Fruit fly (Drosophila melanogaster) whole organism, embryonic: ENCODE measurements around the gene bys.

Source experiments
- Bdp1 ChIP-seq: fragments of 200-800 bp; sonication (Bioruptor generic); optimal IDR thresholded peaks from 3 replicates; lab custom pipeline; 2016; ENCODE audit warnings: missing biosample characterization, missing genetic modification characterization
- CG10147 ChIP-seq: fragments of 200-800 bp; sonication (Bioruptor generic); optimal IDR thresholded peaks from 2 replicates; lab custom pipeline; 2019; ENCODE audit warnings: missing biosample characterization, mild to moderate bottlenecking, missing genetic modification characterization, moderate library complexity
- CG10321 ChIP-seq: fragments of 200-800 bp; sonication (Bioruptor generic); IDR thresholded peaks from 2 replicates; pipeline ENCODE4 v1.3.6; 2022; ENCODE audit warnings: missing biosample characterization, missing genetic modification characterization
- CG12769 ChIP-seq: fragments of 200-800 bp; sonication (Bioruptor generic); optimal IDR thresholded peaks from 2 replicates; lab custom pipeline; 2019; ENCODE audit warnings: missing biosample characterization, mild to moderate bottlenecking, missing genetic modification characterization, moderate library complexity
- CG14050 ChIP-seq: fragments of 200-800 bp; sonication (Bioruptor generic); IDR thresholded peaks from 3 replicates; pipeline ENCODE4 v1.3.6; 2022; ENCODE audit warnings: missing biosample characterization, missing genetic modification characterization
- CG15269 ChIP-seq: fragments of 200-800 bp; sonication (Bioruptor generic); optimal IDR thresholded peaks from 2 replicates; lab custom pipeline; 2018; ENCODE audit warnings: missing biosample characterization, mild to moderate bottlenecking, missing genetic modification characterization, moderate library complexity
- CG1603 ChIP-seq: fragments of 200-800 bp; sonication (Bioruptor generic); optimal IDR thresholded peaks from 2 replicates; lab custom pipeline; 2019; ENCODE audit warnings: missing biosample characterization, mild to moderate bottlenecking, missing genetic modification characterization, moderate library complexity
- CG16813 ChIP-seq: fragments of 200-800 bp; sonication (Bioruptor generic); IDR thresholded peaks from 3 replicates; pipeline ENCODE4 v1.3.6; 2022; ENCODE audit warnings: missing biosample characterization, missing genetic modification characterization; ENCODE audit not compliant: partially characterized antibody
- CG17359 ChIP-seq: fragments of 200-800 bp; sonication (Bioruptor generic); optimal IDR thresholded peaks from 3 replicates; lab custom pipeline; 2018; ENCODE audit warnings: missing biosample characterization, mild to moderate bottlenecking, missing genetic modification characterization, moderate library complexity
- CG17385 ChIP-seq: fragments of 200-800 bp; sonication (Bioruptor generic); optimal IDR thresholded peaks from 3 replicates; lab custom pipeline; 2018; ENCODE audit warnings: missing biosample characterization, mild to moderate bottlenecking, missing genetic modification characterization
- CG17568 ChIP-seq: fragments of 200-800 bp; sonication (Bioruptor generic); optimal IDR thresholded peaks from 2 replicates; lab custom pipeline; 2018; ENCODE audit warnings: missing biosample characterization, mild to moderate bottlenecking, missing genetic modification characterization, moderate library complexity
- CG17802 ChIP-seq: fragments of 200-800 bp; sonication (Bioruptor generic); optimal IDR thresholded peaks from 2 replicates; lab custom pipeline; 2018; ENCODE audit warnings: missing biosample characterization, mild to moderate bottlenecking, missing genetic modification characterization, moderate library complexity
- CG18262 ChIP-seq: fragments of 200-800 bp; optimal IDR thresholded peaks from 3 replicates; lab custom pipeline; 2019; ENCODE audit warnings: missing biosample characterization, mild to moderate bottlenecking, missing genetic modification characterization, moderate library complexity
- CG18619 ChIP-seq: fragments of 200-800 bp; sonication (Bioruptor generic); optimal IDR thresholded peaks from 3 replicates; lab custom pipeline; 2017; ENCODE audit warnings: missing biosample characterization, mild to moderate bottlenecking, missing genetic modification characterization
- CG4424 ChIP-seq: fragments of 200-800 bp; sonication (Bioruptor generic); optimal IDR thresholded peaks from 3 replicates; lab custom pipeline; 2016; ENCODE audit warnings: missing biosample characterization, missing genetic modification characterization
- CG6683 ChIP-seq: fragments of 200-800 bp; sonication (Bioruptor generic); optimal IDR thresholded peaks from 2 replicates; lab custom pipeline; 2017; ENCODE audit warnings: missing biosample characterization, mild to moderate bottlenecking, missing genetic modification characterization, missing genetic modification reagents
- CG9932 ChIP-seq: fragments of 200-800 bp; sonication (Bioruptor generic); IDR thresholded peaks from 2 replicates; pipeline ENCODE4 v1.3.6; 2022; ENCODE audit warnings: missing biosample characterization, missing genetic modification characterization
- Dll ChIP-seq: fragments of 200-800 bp; sonication (Bioruptor generic); IDR thresholded peaks from 4 replicates; pipeline ENCODE4 v1.3.6; 2022; ENCODE audit warnings: missing biosample characterization, missing genetic modification characterization; ENCODE audit not compliant: partially characterized antibody
- Drgx ChIP-seq: fragments of 200-800 bp; sonication (Bioruptor generic); IDR thresholded peaks from 2 replicates; pipeline ENCODE4 v1.3.6; 2022; ENCODE audit warnings: missing biosample characterization, missing genetic modification characterization
- E2f2 ChIP-seq: fragments of 200-800 bp; sonication (Bioruptor generic); IDR thresholded peaks from 2 replicates; pipeline ENCODE4 v1.3.6; 2022; ENCODE audit warnings: missing biosample characterization, missing genetic modification characterization
- Ets65A ChIP-seq: fragments of 200-800 bp; sonication (Bioruptor generic); peaks from one replicate; lab custom pipeline; 2016; ENCODE audit warnings: missing biosample characterization, missing genetic modification characterization
- Fer3 ChIP-seq: fragments of 200-800 bp; sonication (Bioruptor generic); optimal IDR thresholded peaks from 2 replicates; lab custom pipeline; 2018; ENCODE audit warnings: missing biosample characterization, mild to moderate bottlenecking, missing genetic modification characterization, moderate library complexity
- H2.0 ChIP-seq: fragments of 200-800 bp; sonication (Bioruptor generic); IDR thresholded peaks from 2 replicates; pipeline ENCODE4 v1.3.6; 2022; ENCODE audit warnings: missing biosample characterization, missing genetic modification characterization
- HLH3B ChIP-seq: fragments of 200-800 bp; sonication (Bioruptor generic); IDR thresholded peaks from 2 replicates; pipeline ENCODE4 v1.3.6; 2022; ENCODE audit warnings: missing biosample characterization, missing genetic modification characterization
- HLHmδ ChIP-seq: fragments of 200-800 bp; sonication (Bioruptor generic); optimal IDR thresholded peaks from 2 replicates; lab custom pipeline; 2018; ENCODE audit warnings: missing biosample characterization, mild to moderate bottlenecking, missing genetic modification characterization, moderate library complexity
- Hmr ChIP-seq: fragments of 200-800 bp; sonication (Bioruptor generic); optimal IDR thresholded peaks from 3 replicates; lab custom pipeline; 2017; ENCODE audit warnings: mild to moderate bottlenecking, missing biosample characterization, missing genetic modification reagents, missing genetic modification characterization
- Hr78 ChIP-seq, 2 experiments: fragments of 200-800 bp in 1 of 2; fragments of >200 bp in 1 of 2; sonication (Bioruptor generic) in 1 of 2; optimal IDR thresholded peaks; 2 replicates each; lab custom pipeline; 2017 to 2019; ENCODE audit warnings: missing biosample characterization in 2 of 2, missing genetic modification characterization in 2 of 2, mild to moderate bottlenecking in 1 of 2, moderate library complexity in 1 of 2
- Kr ChIP-seq: fragments of 200-800 bp; sonication (Bioruptor generic); optimal IDR thresholded peaks from 2 replicates; lab custom pipeline; 2017; ENCODE audit warnings: missing biosample characterization, mild to moderate bottlenecking, missing genetic modification characterization
- Meics ChIP-seq: fragments of 200-800 bp; sonication (Bioruptor generic); optimal IDR thresholded peaks from 2 replicates; lab custom pipeline; 2017; ENCODE audit warnings: missing biosample characterization, mild to moderate bottlenecking, missing genetic modification characterization
- Oaz ChIP-seq: fragments of 200-800 bp; sonication (Bioruptor generic); IDR thresholded peaks from 2 replicates; pipeline ENCODE4 v1.3.6; 2022; ENCODE audit warnings: missing biosample characterization, missing genetic modification characterization
- Stat92E ChIP-seq, 3 experiments: fragments of >200 bp in 2 of 3; fragments of 200-800 bp in 1 of 3; sonication (Bioruptor generic) in 1 of 3; optimal IDR thresholded peaks; 2 replicates each; lab custom pipeline; 2017 to 2019; ENCODE audit warnings: missing biosample characterization in 3 of 3, missing genetic modification characterization in 3 of 3, mild to moderate bottlenecking in 1 of 3, moderate library complexity in 1 of 3
- ap ChIP-seq: fragments of 200-800 bp; sonication (Bioruptor generic); IDR thresholded peaks from 2 replicates; pipeline ENCODE4 v1.3.6; 2022; ENCODE audit warnings: missing biosample characterization, missing genetic modification characterization
- dati ChIP-seq: fragments of 200-800 bp; sonication (Bioruptor generic); IDR thresholded peaks from 2 replicates; pipeline ENCODE4 v1.3.6; 2022; ENCODE audit warnings: missing biosample characterization, missing genetic modification characterization
- her ChIP-seq: fragments of 200-800 bp; sonication (Bioruptor generic); optimal IDR thresholded peaks from 2 replicates; lab custom pipeline; 2016; ENCODE audit warnings: missing biosample characterization, missing genetic modification characterization
- jigr1 ChIP-seq: fragments of 200-800 bp; sonication (Bioruptor generic); IDR thresholded peaks from 3 replicates; pipeline ENCODE4 v1.3.6; 2022; ENCODE audit warnings: missing biosample characterization, missing genetic modification characterization
- jumu ChIP-seq: fragments of 200-800 bp; sonication (Bioruptor generic); optimal IDR thresholded peaks from 3 replicates; lab custom pipeline; 2016; ENCODE audit warnings: missing biosample characterization, missing genetic modification characterization
- knrl ChIP-seq: fragments of 200-800 bp; sonication (Bioruptor generic); IDR thresholded peaks from 3 replicates; pipeline ENCODE4 v1.3.6; 2022; ENCODE audit warnings: missing biosample characterization, missing genetic modification characterization; ENCODE audit not compliant: partially characterized antibody
- oc ChIP-seq: fragments of 200-800 bp; sonication (Bioruptor generic); optimal IDR thresholded peaks from 2 replicates; lab custom pipeline; 2018; ENCODE audit warnings: missing biosample characterization, mild to moderate bottlenecking, missing genetic modification characterization, moderate library complexity
- odd ChIP-seq: fragments of 200-800 bp; sonication (Bioruptor generic); optimal IDR thresholded peaks from 2 replicates; lab custom pipeline; 2017; ENCODE audit warnings: missing biosample characterization, mild to moderate bottlenecking, missing genetic modification characterization
- psq ChIP-seq: fragments of 200-800 bp; sonication (Bioruptor generic); optimal IDR thresholded peaks from 2 replicates; lab custom pipeline; 2017; ENCODE audit warnings: missing biosample characterization, missing genetic modification characterization
- rib ChIP-seq: fragments of 200-800 bp; sonication (Bioruptor generic); IDR thresholded peaks from 2 replicates; pipeline ENCODE4 v1.3.6; 2022; ENCODE audit warnings: missing biosample characterization, missing genetic modification characterization
- salm ChIP-seq: fragments of 200-800 bp; sonication (Bioruptor generic); optimal IDR thresholded peaks from 2 replicates; lab custom pipeline; 2018; ENCODE audit warnings: missing biosample characterization, mild to moderate bottlenecking, missing genetic modification characterization
- sc ChIP-seq, 3 experiments: fragments of >200 bp in 2 of 3; fragments of 200-800 bp in 1 of 3; sonication (Bioruptor generic) in 1 of 3; optimal IDR thresholded peaks; 2 replicates in 2 of 3; 3 replicates in 1 of 3; lab custom pipeline; 2017; ENCODE audit warnings: mild to moderate bottlenecking in 1 of 3, missing biosample characterization in 1 of 3, missing genetic modification characterization in 1 of 3, missing genetic modification reagents in 1 of 3
- sr ChIP-seq: fragments of 200-800 bp; sonication (Bioruptor generic); IDR thresholded peaks from 3 replicates; pipeline ENCODE4 v1.3.6; 2022; ENCODE audit warnings: missing biosample characterization, missing genetic modification characterization
- ssp ChIP-seq: fragments of 200-800 bp; sonication (Bioruptor generic); IDR thresholded peaks from 2 replicates; pipeline ENCODE4 v1.3.6; 2022; ENCODE audit warnings: missing biosample characterization, missing genetic modification characterization
- stc ChIP-seq: fragments of 200-800 bp; sonication (Bioruptor generic); IDR thresholded peaks from 2 replicates; pipeline ENCODE4 v1.3.6; 2022; ENCODE audit warnings: missing biosample characterization, missing genetic modification characterization
- wdn ChIP-seq: fragments of 200-800 bp; sonication (Bioruptor generic); IDR thresholded peaks from 2 replicates; pipeline ENCODE4 v1.3.6; 2022; ENCODE audit warnings: missing biosample characterization, missing genetic modification characterization

Gene bys

dm6 chrX:7908239-7909068 lies 6.8 kb downstream of the bys start, which contains the start of the genes dpr14 and spidey (continued):
- TF ChIP-seq Bdp1 (GFP tag; lab: Kevin White, UChicago) (peak; percentile 62), ap (peak; percentile 68), Oaz (GFP tag; lab: Robert Waterston, UW) (peak; percentile 86), odd (GFP tag; lab: Kevin White, UChicago) (peak; percentile 84), HLHmδ (GFP tag; lab: Kevin White, UChicago) (no peak), CG17359 (peak; percentile 92), CG1603 (tag; lab: Kevin White, UChicago) (peak; percentile 92), Dll (peak; percentile 49; the same call in 3 of the 4 replicates), stc (GFP tag; lab: Robert Waterston, UW) (peak; percentile 86), E2f2 (GFP tag; lab: Robert Waterston, UW) (peak; percentile 66), CG17568 (GFP tag; lab: Kevin White, UChicago) (peak; percentile 80), CG4424 (GFP tag; lab: Kevin White, UChicago) (peak; percentile 86), CG12769 (peak; percentile 95), CG10147 (GFP tag; lab: Kevin White, UChicago) (peak; percentile 84), Stat92E (GFP tag; optimal IDR thresholded peaks at IDR 0.05; lab: Kevin White, UChicago) (no peak), CG6683 (GFP tag; lab: Kevin White, UChicago) (peak; percentile 85), salm (peak; percentile 80), jigr1 (peak; percentile 66; the same call in 2 of the 3 replicates), Hr78 (GFP tag; optimal IDR thresholded peaks at IDR 0.05; lab: Kevin White, UChicago) (peak in 1 of 2 experiments; percentile 75), ssp (GFP tag; lab: Robert Waterston, UW) (peak; percentile 74), dati (GFP tag; lab: Robert Waterston, UW) (no peak), Kr (GFP tag; lab: Kevin White, UChicago) (no peak), Ets65A (GFP tag; lab: Kevin White, UChicago) (peak; percentile 97), CG9932 (GFP tag; lab: Robert Waterston, UW) (peak; percentile 91), CG18262 (peak; percentile 90), Hmr (peak; percentile 95), rib (GFP tag; lab: Robert Waterston, UW) (peak; percentile 75), CG18619 (peak; percentile 90), wdn (GFP tag; lab: Robert Waterston, UW) (peak; percentile 86), CG10321 (no peak; the same call in 1 of the 2 replicates), psq (GFP tag; lab: Kevin White, UChicago) (peak; percentile 49), CG17802 (tag; lab: Kevin White, UChicago) (peak; percentile 66), Drgx (GFP tag; lab: Robert Waterston, UW) (peak; percentile 90), jumu (GFP tag; lab: Kevin White, UChicago) (peak; percentile 81), Fer3 (peak; percentile 93), sr (GFP tag; lab: Robert Waterston, UW) (peak; percentile 51; the same call in 1 of the 3 replicates), HLH3B (GFP tag; lab: Robert Waterston, UW) (peak; percentile 89), CG17385 (GFP tag; lab: Kevin White, UChicago) (peak; percentile 89), knrl (GFP tag; lab: Robert Waterston, UW) (no peak), Meics (peak; percentile 94), CG16813 (GFP tag; lab: Robert Waterston, UW) (peak; percentile 51; the same call in 1 of the 3 replicates), H2.0 (peak; percentile 90), CG14050 (GFP tag; lab: Robert Waterston, UW) (peak; percentile 81), her (GFP tag; lab: Kevin White, UChicago) (peak; percentile 85), oc (tag; lab: Kevin White, UChicago) (peak; percentile 86), CG15269 (peak; percentile 94), sc (optimal IDR thresholded peaks at IDR 0.05; lab: Kevin White, UChicago) (no peak), sc (GFP tag; optimal IDR thresholded peaks at IDR 0.05; lab: Kevin White, UChicago) (peak; percentile 67)
